Worm (Caenorhabditis elegans) whole organism, L4 larva: ENCODE data around the gene mrps-23.

ENCODE experiments used
- D1046.2 ChIP-seq: fragments of 200-800 bp; sonication (Bioruptor generic); IDR thresholded peaks from 2 replicates; pipeline ENCODE4 v1.3.6; 2022; ENCODE audit warnings: missing genetic modification characterization, missing compliant biosample characterization
- ZK546.5 ChIP-seq, 2 experiments: sonication (generic microtip); optimal IDR thresholded peaks; 2 replicates each; lab custom pipeline; 2017; ENCODE audit warnings: missing biosample characterization in 2 of 2, missing genetic modification characterization in 2 of 2
- aha-1 ChIP-seq: fragments of 150-350 bp; peaks from one replicate; lab custom pipeline; 2014; ENCODE audit warnings: missing biosample characterization, missing genetic modification characterization
- arid-1 ChIP-seq: fragments of 200-800 bp; sonication (Bioruptor generic); conservative IDR thresholded peaks from 2 replicates; pipeline ENCODE4 v1.3.6; 2022; ENCODE audit warnings: missing genetic modification reagents, missing genetic modification characterization, missing compliant biosample characterization
- ceh-82 ChIP-seq: sonication (generic microtip); optimal IDR thresholded peaks from 2 replicates; lab custom pipeline; 2017; ENCODE audit warnings: missing biosample characterization, missing genetic modification characterization
- ctbp-1 ChIP-seq: fragments of 200-800 bp; sonication (Bioruptor generic); IDR thresholded peaks from 2 replicates; pipeline ENCODE4 v1.3.6; 2022; ENCODE audit warnings: missing genetic modification reagents, missing genetic modification characterization, missing compliant biosample characterization
- daf-16 ChIP-seq, 3 experiments: sonication (generic microtip); optimal IDR thresholded peaks; 2 replicates each; lab custom pipeline; 2016 to 2017; ENCODE audit warnings: missing genetic modification characterization in 3 of 3, missing genetic modification reagents in 3 of 3, mild to moderate bottlenecking in 2 of 3, missing compliant biosample characterization in 2 of 3, missing biosample characterization in 1 of 3, moderate library complexity in 1 of 3
- daf-8 ChIP-seq: fragments of 200-800 bp; sonication (Bioruptor generic); IDR thresholded peaks from 2 replicates; pipeline ENCODE4 v1.3.6; 2022; ENCODE audit warnings: missing genetic modification characterization, missing compliant biosample characterization
- dmd-6 ChIP-seq: fragments of 200-800 bp; sonication (Bioruptor generic); IDR thresholded peaks from 2 replicates; pipeline ENCODE4 v1.3.6; 2022; ENCODE audit warnings: missing genetic modification reagents, missing genetic modification characterization, missing compliant biosample characterization
- dmd-8 ChIP-seq: fragments of 200-800 bp; sonication (Bioruptor generic); IDR thresholded peaks from 2 replicates; pipeline ENCODE4 v1.3.6; 2022; ENCODE audit warnings: missing genetic modification characterization, missing compliant biosample characterization
- dve-1 ChIP-seq: sonication (generic microtip); optimal IDR thresholded peaks from 2 replicates; lab custom pipeline; 2017; ENCODE audit warnings: antibody characterized with exemption, mild to moderate bottlenecking, missing genetic modification characterization, missing compliant biosample characterization; ENCODE audit not compliant: insufficient read depth
- fkh-10 ChIP-seq: fragments of 150-350 bp; optimal IDR thresholded peaks from 2 replicates; lab custom pipeline; 2014; ENCODE audit warnings: missing biosample characterization, missing genetic modification reagents, missing genetic modification characterization
- gei-8 ChIP-seq: fragments of 200-800 bp; sonication (Bioruptor generic); optimal IDR thresholded peaks from 2 replicates; lab custom pipeline; 2018; ENCODE audit warnings: mild to moderate bottlenecking, missing genetic modification characterization, missing compliant biosample characterization
- hif-1 ChIP-seq, 2 experiments: sonication (generic microtip); optimal IDR thresholded peaks; 2 replicates each; lab custom pipeline; 2016 to 2017; ENCODE audit warnings: missing compliant biosample characterization in 2 of 2, missing genetic modification characterization in 2 of 2, missing genetic modification reagents in 2 of 2, missing genotype in 2 of 2, mild to moderate bottlenecking in 1 of 2
- hlh-11 ChIP-seq: fragments of 200-800 bp; sonication (Bioruptor generic); optimal IDR thresholded peaks from 2 replicates; lab custom pipeline; 2018; ENCODE audit warnings: mild to moderate bottlenecking, missing genetic modification characterization, missing compliant biosample characterization
- hmg-1.1 ChIP-seq: fragments of 200-800 bp; sonication (Bioruptor generic); IDR thresholded peaks from 2 replicates; pipeline ENCODE4 v1.3.6; 2022; ENCODE audit warnings: missing genetic modification reagents, missing genetic modification characterization, missing compliant biosample characterization
- lin-13 ChIP-seq: fragments of 150-350 bp; optimal IDR thresholded peaks from 2 replicates; lab custom pipeline; 2014; ENCODE audit warnings: missing biosample characterization, missing genetic modification reagents, missing genetic modification characterization
- lin-15B ChIP-seq: fragments of 150-350 bp; sonication (generic microtip); optimal IDR thresholded peaks from 3 replicates; lab custom pipeline; 2014; ENCODE audit warnings: missing biosample characterization, missing genetic modification characterization
- lin-38 ChIP-seq: fragments of 200-800 bp; sonication (Bioruptor generic); IDR thresholded peaks from 2 replicates; pipeline ENCODE4 v1.3.6; 2022; ENCODE audit warnings: missing genetic modification reagents, missing genetic modification characterization, missing compliant biosample characterization
- lsy-2 ChIP-seq, 2 experiments: fragments of 150-350 bp in 1 of 2; sonication (generic microtip) in 1 of 2; optimal IDR thresholded peaks; 2 replicates each; lab custom pipeline; 2014 to 2017; ENCODE audit warnings: missing biosample characterization in 2 of 2, missing genetic modification characterization in 2 of 2
- mdt-29 ChIP-seq: fragments of 200-800 bp; sonication (Bioruptor generic); IDR thresholded peaks from 2 replicates; pipeline ENCODE4 v1.3.6; 2022; ENCODE audit warnings: missing genetic modification reagents, missing genetic modification characterization, missing compliant biosample characterization
- mep-1 ChIP-seq: fragments of 150-350 bp; sonication (generic microtip); optimal IDR thresholded peaks from 3 replicates; lab custom pipeline; 2014; ENCODE audit warnings: missing biosample characterization, missing genetic modification characterization
- mes-2 ChIP-seq: sonication (generic microtip); optimal IDR thresholded peaks from 2 replicates; lab custom pipeline; 2016; ENCODE audit warnings: missing genotype, mild to moderate bottlenecking, missing genetic modification characterization, missing compliant biosample characterization; ENCODE audit not compliant: poor library complexity, severe bottlenecking
- nhr-11 ChIP-seq: fragments of 150-350 bp; optimal IDR thresholded peaks from 2 replicates; lab custom pipeline; 2014; ENCODE audit warnings: missing biosample characterization, missing genetic modification characterization
- nhr-48 ChIP-seq: sonication (generic microtip); optimal IDR thresholded peaks from 2 replicates; lab custom pipeline; 2016; ENCODE audit warnings: mild to moderate bottlenecking, missing genetic modification characterization, missing compliant biosample characterization
- nhr-77 ChIP-seq: fragments of 150-350 bp; optimal IDR thresholded peaks from 2 replicates; lab custom pipeline; 2014; ENCODE audit warnings: missing biosample characterization, missing genetic modification characterization
- pha-4 ChIP-seq, 2 experiments: fragments of 150-350 bp in 1 of 2; fragments of 200-800 bp in 1 of 2; sonication (Bioruptor generic) in 1 of 2; IDR thresholded peaks in 1 of 2; optimal IDR thresholded peaks in 1 of 2; 2 replicates each; pipeline versions ENCODE4 v1.3.6 to Lab custom; 2014 to 2022; ENCODE audit warnings: missing genetic modification characterization in 2 of 2, missing genetic modification reagents in 2 of 2, missing biosample characterization in 1 of 2, missing compliant biosample characterization in 1 of 2
- rbr-2 ChIP-seq: sonication (generic microtip); optimal IDR thresholded peaks from 2 replicates; lab custom pipeline; 2016; ENCODE audit warnings: missing genotype, missing genetic modification characterization, missing compliant biosample characterization
- saeg-2 ChIP-seq: fragments of 200-800 bp; sonication (Bioruptor generic); IDR thresholded peaks from 2 replicates; pipeline ENCODE4 v1.3.6; 2022; ENCODE audit warnings: missing genetic modification reagents, missing genetic modification characterization, missing compliant biosample characterization
- spr-3 ChIP-seq: fragments of 200-800 bp; sonication (Bioruptor generic); optimal IDR thresholded peaks from 2 replicates; lab custom pipeline; 2018; ENCODE audit warnings: mild to moderate bottlenecking, missing genetic modification characterization, missing compliant biosample characterization
- unc-130 ChIP-seq: sonication (generic microtip); optimal IDR thresholded peaks from 2 replicates; lab custom pipeline; 2016; ENCODE audit warnings: missing genetic modification reagents, missing genetic modification characterization, missing compliant biosample characterization
- unc-62 ChIP-seq, 3 experiments: fragments of 150-350 bp in 1 of 3; sonication (generic microtip); optimal IDR thresholded peaks in 2 of 3; peaks in 1 of 3; 1 replicate in 1 of 3; 2 replicates in 2 of 3; lab custom pipeline; 2014 to 2017; ENCODE audit warnings: missing biosample characterization in 3 of 3, missing genetic modification characterization in 3 of 3, missing genetic modification reagents in 3 of 3, missing genotype in 1 of 3
- zfp-2 ChIP-seq: sonication (generic microtip); optimal IDR thresholded peaks from 2 replicates; lab custom pipeline; 2016; ENCODE audit warnings: mild to moderate bottlenecking, missing genetic modification characterization, missing compliant biosample characterization
- ztf-11 ChIP-seq: fragments of 150-350 bp; optimal IDR thresholded peaks from 2 replicates; lab custom pipeline; 2014; ENCODE audit warnings: missing biosample characterization, missing genetic modification characterization
- ztf-7 ChIP-seq: fragments of 150-350 bp; optimal IDR thresholded peaks from 2 replicates; lab custom pipeline; 2014; ENCODE audit warnings: missing biosample characterization, missing genetic modification characterization

The mrps-23 gene

DNA sequence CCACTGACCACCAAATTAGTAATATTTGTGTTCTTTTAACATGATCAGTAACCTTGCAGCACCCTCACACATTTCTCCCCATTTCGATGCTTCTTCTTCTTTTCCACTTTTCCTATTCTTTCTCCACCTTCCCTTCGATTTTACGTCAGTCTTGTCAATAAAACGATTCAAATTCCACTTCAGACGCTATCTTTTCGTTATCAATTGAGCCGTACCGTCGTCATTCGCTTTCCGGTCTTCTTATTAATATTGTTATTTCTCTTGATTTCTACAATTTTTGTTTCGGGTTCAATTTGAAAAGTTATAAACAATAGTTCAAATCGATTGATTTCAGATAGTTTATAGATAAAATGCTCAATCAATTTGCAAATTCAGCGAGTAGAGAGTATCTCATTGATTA is 36.0 kb downstream of the mrps-23 start (continued):
- TF ChIP-seq ceh-82, result no peak
- TF ChIP-seq ctbp-1 (GFP tag; lab: Robert Waterston, UW), result no peak
- peak; percentile 31 for TF ChIP-seq hlh-11 (tag; lab: Kevin White, UChicago)
- TF ChIP-seq lin-15B (tag; lab: Kevin White, UChicago), result no peak
- no peak for TF ChIP-seq saeg-2 (GFP tag; lab: Robert Waterston, UW)
- no peak for TF ChIP-seq unc-130 (GFP tag; lab: Kevin White, UChicago)
- TF ChIP-seq hmg-1.1 (GFP tag; lab: Robert Waterston, UW), result no peak
- no peak for TF ChIP-seq pha-4 (GFP tag; IDR thresholded peaks at IDR 0.05; lab: Robert Waterston, UW)
- no peak for TF ChIP-seq pha-4 (tag; optimal IDR thresholded peaks at IDR 0.05; lab: Kevin White, UChicago)
- no peak for TF ChIP-seq dmd-8 (GFP tag; lab: Robert Waterston, UW)
- peak; percentile 67 for TF ChIP-seq dve-1 (tag; lab: Kevin White, UChicago)
- no peak for TF ChIP-seq mep-1 (tag; lab: Kevin White, UChicago)
- TF ChIP-seq mdt-29 (GFP tag; lab: Robert Waterston, UW), result no peak
- TF ChIP-seq arid-1 (GFP tag; lab: Robert Waterston, UW), result no peak
- peak; percentile 53 for TF ChIP-seq dmd-6 (GFP tag; lab: Robert Waterston, UW)
- no peak for TF ChIP-seq lin-38
- TF ChIP-seq nhr-77 (tag; lab: Kevin White, UChicago), result peak; percentile 54
- TF ChIP-seq daf-8 (GFP tag; lab: Robert Waterston, UW), result no peak
- no peak for TF ChIP-seq ZK546.5 (tag; optimal IDR thresholded peaks at IDR 0.05; lab: Kevin White, UChicago)
- TF ChIP-seq daf-16 (GFP tag; optimal IDR thresholded peaks at IDR 0.05; lab: Kevin White, UChicago), result no peak
- TF ChIP-seq daf-16 (tag; optimal IDR thresholded peaks at IDR 0.05; lab: Kevin White, UChicago), result peak; percentile 85

DNA sequence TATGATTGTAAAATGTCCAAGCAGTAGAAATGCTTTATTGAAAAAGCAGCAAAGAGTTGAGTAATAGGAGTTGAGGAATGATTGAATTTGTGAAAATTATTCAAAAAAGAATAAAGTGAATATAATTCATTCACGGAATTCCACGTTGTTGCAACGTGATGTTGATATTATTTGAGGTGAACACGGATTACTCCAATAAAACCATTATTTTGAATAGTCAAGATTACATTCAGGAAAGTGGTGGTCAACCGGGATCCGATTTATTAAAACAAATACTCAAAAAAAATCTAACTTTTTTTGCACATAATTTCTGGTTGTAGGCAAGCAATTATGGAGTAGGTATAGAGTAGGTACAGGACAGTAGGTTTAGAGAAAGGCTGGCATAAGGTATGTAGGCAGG is 38.1 kb downstream of the mrps-23 start, which contains the start of gene bre-3:
TSS of gene bre-3 (minus strand) at position 101 of the 400 bp plus-strand sequence.
- TF ChIP-seq aha-1 (tag; lab: Kevin White, UChicago), result peak; percentile 69
- no peak for TF ChIP-seq gei-8 (GFP tag; lab: Kevin White, UChicago)
- TF ChIP-seq, all 104 proteins: peak for 1

- TF ChIP-seq nhr-11 (tag; lab: Kevin White, UChicago) (peak; percentile 21), spr-3 (GFP tag; lab: Kevin White, UChicago) (no peak), nhr-77 (tag; lab: Kevin White, UChicago) (no peak), unc-62 (GFP tag; optimal IDR thresholded peaks at IDR 0.05 in 1 of 2; lab: Kevin White, UChicago) (peak in 1 of 2 experiments; percentile 23), unc-62 (tag; optimal IDR thresholded peaks at IDR 0.05; lab: Kevin White, UChicago) (no peak), mes-2 (tag; lab: Kevin White, UChicago) (peak; percentile 34), lin-38 (no peak; the same call in 1 of the 2 replicates), rbr-2 (peak; percentile 18), nhr-48 (tag; lab: Kevin White, UChicago) (peak; percentile 3), mep-1 (tag; lab: Kevin White, UChicago) (peak; percentile 4)
Observed at ce11 chrIII:9483716-9484115, 39.8 kb downstream of the mrps-23 start.

ce11 chrIII:9482423-9482993 is 41.0 kb downstream of the mrps-23 start:
- TF ChIP-seq lin-13 (GFP tag; lab: Kevin White, UChicago) (no peak), aha-1 (tag; lab: Kevin White, UChicago) (peak; percentile 73), lsy-2 (tag; optimal IDR thresholded peaks at IDR 0.05; lab: Kevin White, UChicago) (peak in 1 of 2 experiments; percentile 17)

- TF ChIP-seq D1046.2 (no peak), zfp-2 (tag; lab: Kevin White, UChicago) (no peak), mdt-29 (GFP tag; lab: Robert Waterston, UW) (no peak), dmd-6 (GFP tag; lab: Robert Waterston, UW) (peak; percentile 40; the same call in 1 of the 2 replicates), lsy-2 (tag; optimal IDR thresholded peaks at IDR 0.05; lab: Kevin White, UChicago) (no peak), ztf-7 (tag; lab: Kevin White, UChicago) (no peak), hmg-1.1 (GFP tag; lab: Robert Waterston, UW) (no peak), fkh-10 (GFP tag; lab: Kevin White, UChicago) (no peak), ztf-11 (tag; lab: Kevin White, UChicago) (no peak), hif-1 (tag; optimal IDR thresholded peaks at IDR 0.05; lab: Kevin White, UChicago) (no peak), dve-1 (tag; lab: Kevin White, UChicago) (peak; percentile 7)
- TF ChIP-seq, all 104 proteins: peak for 2
Observed at ce11 chrIII:9476564-9476963, 46.9 kb downstream of the mrps-23 start.
